Worm (Caenorhabditis elegans): ENCODE results near the gene Y32H12A.7.

Gene Y32H12A.7

ce11 chrIII:5405628-5406084 lies 20.4 kb upstream of the Y32H12A.7 start, which contains the start of the genes W03A5.2 and Y32H12A.8:
TSS of gene W03A5.2 (plus strand) at chrIII:5406034.
TSS of gene Y32H12A.8 (minus strand) at chrIII:5406037.
- no peak for TF ChIP-seq nhr-12 (tag; optimal IDR thresholded peaks at IDR 0.05)
- no peak for TF ChIP-seq C04F5.9 (tag; optimal IDR thresholded peaks at IDR 0.05)
- no peak for TF ChIP-seq egl-13 (tag; optimal IDR thresholded peaks at IDR 0.05)
- TF ChIP-seq nhr-77 (tag; optimal IDR thresholded peaks at IDR 0.05), result no peak
- TF ChIP-seq C34B4.2 (tag; optimal IDR thresholded peaks at IDR 0.05), result no peak
- no peak for TF ChIP-seq fkh-4 (tag; optimal IDR thresholded peaks at IDR 0.05; ENCODE audit: borderline replicate concordance)
- no peak for TF ChIP-seq lin-13 (GFP tag; optimal IDR thresholded peaks at IDR 0.05)
- TF ChIP-seq mdl-1 (tag; optimal IDR thresholded peaks at IDR 0.05), result peak in 1 of 2 experiments; percentile 41
- TF ChIP-seq ets-5 (GFP tag; IDR thresholded peaks at IDR 0.05), result no peak
- TF ChIP-seq unc-130 (tag; optimal IDR thresholded peaks at IDR 0.05), result no peak
- TF ChIP-seq ztf-11 (tag; optimal IDR thresholded peaks at IDR 0.05), result no peak
- TF ChIP-seq blmp-1 (tag; optimal IDR thresholded peaks at IDR 0.05), result peak; percentile 34
- peak; percentile 31 for TF ChIP-seq C16A3.4 (tag; optimal IDR thresholded peaks at IDR 0.05)
- peak; percentile 55 for TF ChIP-seq lin-15B (tag; optimal IDR thresholded peaks at IDR 0.05)
- no peak for TF ChIP-seq swsn-7 (tag; optimal IDR thresholded peaks at IDR 0.05)
- TF ChIP-seq ces-1 (GFP tag; optimal IDR thresholded peaks at IDR 0.05), result no peak
- peak; percentile 11 for TF ChIP-seq mep-1 (tag; optimal IDR thresholded peaks at IDR 0.05)
- peak; percentile 6; the same call in 1 of the 2 replicates for TF ChIP-seq isw-1 (GFP tag; IDR thresholded peaks at IDR 0.05)
- TF ChIP-seq ceh-82 (tag; optimal IDR thresholded peaks at IDR 0.05), result no peak
- TF ChIP-seq nhr-47 (tag; optimal IDR thresholded peaks at IDR 0.05), result no peak
- TF ChIP-seq aly-2 (tag; optimal IDR thresholded peaks at IDR 0.05), result no peak
- no peak for TF ChIP-seq alr-1 (tag; optimal IDR thresholded peaks at IDR 0.05; ENCODE audit: borderline replicate concordance)
- TF ChIP-seq dsc-1 (tag; optimal IDR thresholded peaks at IDR 0.05), result no peak
- TF ChIP-seq pax-3 (tag; optimal IDR thresholded peaks at IDR 0.05), result no peak
- no peak for TF ChIP-seq unc-62 (GFP tag; optimal IDR thresholded peaks at IDR 0.05)
- no peak for TF ChIP-seq xbp-1 (tag; optimal IDR thresholded peaks at IDR 0.05)
- TF ChIP-seq ceh-8 (GFP tag; optimal IDR thresholded peaks at IDR 0.05), result no peak
- TF ChIP-seq unc-30 (tag; optimal IDR thresholded peaks at IDR 0.05), result no peak
- peak; percentile 46 to 88 for TF ChIP-seq efl-1 (optimal IDR thresholded peaks at IDR 0.05)
- peak; percentile 86 to 98 for TF ChIP-seq efl-1 (GFP tag; optimal IDR thresholded peaks at IDR 0.05 in 1 of 2)
- no peak for TF ChIP-seq nhr-90 (tag; optimal IDR thresholded peaks at IDR 0.05; ENCODE audit: poor library complexity)
- no peak for TF ChIP-seq fos-1 (tag; optimal IDR thresholded peaks at IDR 0.05)
- TF ChIP-seq efl-3 (GFP tag; optimal IDR thresholded peaks at IDR 0.05), result no peak
- no peak for TF ChIP-seq lin-39 (tag; optimal IDR thresholded peaks at IDR 0.05)
- TF ChIP-seq nhr-19 (GFP tag; conservative IDR thresholded peaks at IDR 0.05), result no peak
- no peak for TF ChIP-seq ceh-90 (tag; optimal IDR thresholded peaks at IDR 0.05)
- TF ChIP-seq nhr-237 (tag; optimal IDR thresholded peaks at IDR 0.05), result no peak
- TF ChIP-seq nhr-76 (tag; optimal IDR thresholded peaks at IDR 0.05), result no peak
- peak in 1 of 6 experiments; percentile 15 for TF ChIP-seq elt-3 (tag; optimal IDR thresholded peaks at IDR 0.05)
- no peak for TF ChIP-seq sup-37 (GFP tag; optimal IDR thresholded peaks at IDR 0.05)
- TF ChIP-seq mef-2 (tag; optimal IDR thresholded peaks at IDR 0.05), result no peak
- TF ChIP-seq mab-9 (GFP tag; IDR thresholded peaks at IDR 0.05), result no peak
- TF ChIP-seq aha-1 (tag; optimal IDR thresholded peaks at IDR 0.05), result no peak
- no peak for TF ChIP-seq hlh-4 (tag; optimal IDR thresholded peaks at IDR 0.05)
- peak; percentile 72 to 95 for TF ChIP-seq lin-35 (GFP tag; optimal IDR thresholded peaks at IDR 0.05)
- no peak for TF ChIP-seq ama-1 (optimal IDR thresholded peaks at IDR 0.05)
- no peak for TF ChIP-seq fkh-10 (GFP tag; optimal IDR thresholded peaks at IDR 0.05)
- TF ChIP-seq ceh-63 (GFP tag; optimal IDR thresholded peaks at IDR 0.05), result no peak
- no peak for TF ChIP-seq Y116A8C.19 (tag; optimal IDR thresholded peaks at IDR 0.05; ENCODE audit: borderline replicate concordance)
- TF ChIP-seq lir-3 (tag; optimal IDR thresholded peaks at IDR 0.05; ENCODE audit: poor library complexity), result no peak
- TF ChIP-seq ztf-4 (tag; optimal IDR thresholded peaks at IDR 0.05), result no peak
- TF ChIP-seq vab-15 (tag; optimal IDR thresholded peaks at IDR 0.05), result no peak
- TF ChIP-seq hpl-2 (GFP tag; optimal IDR thresholded peaks at IDR 0.05), result no peak
- TF ChIP-seq lsy-2 (tag; optimal IDR thresholded peaks at IDR 0.05), result peak; percentile 9 to 79
